Fruit fly (Drosophila melanogaster): ENCODE results near the gene CG10300.

Gene CG10300

dm6 chr3R:23669401-23670216 is 41.7 kb upstream of the CG10300 start, which contains the start of gene CG31145 (continued):
- TF ChIP-seq br (GFP tag; optimal IDR thresholded peaks at IDR 0.05) (peak; percentile 99), usp (GFP tag; optimal IDR thresholded peaks at IDR 0.05) (no peak), CG9705 (GFP tag; optimal IDR thresholded peaks at IDR 0.05) (peak; percentile 98), sage (GFP tag; optimal IDR thresholded peaks at IDR 0.05) (peak; percentile 97), Myc (optimal IDR thresholded peaks at IDR 0.05) (no peak), fru (GFP tag; optimal IDR thresholded peaks at IDR 0.05) (peak; percentile 99), psq (GFP tag; optimal IDR thresholded peaks at IDR 0.05) (peak; percentile 98), jim (GFP tag; optimal IDR thresholded peaks at IDR 0.05) (no peak), Mio (GFP tag; optimal IDR thresholded peaks at IDR 0.05) (peak; percentile 91), dl (GFP tag; optimal IDR thresholded peaks at IDR 0.05; ENCODE audit: insufficient read depth in 1 of 2, partially characterized antibody in 2 of 2) (peak; percentile 86 to 92), dsf (GFP tag; optimal IDR thresholded peaks at IDR 0.05; ENCODE audit: borderline replicate concordance) (peak; percentile 89), sv (GFP tag; optimal IDR thresholded peaks at IDR 0.05) (peak; percentile 100), rgr (GFP tag; optimal IDR thresholded peaks at IDR 0.05) (peak; percentile 99), lola (GFP tag; optimal IDR thresholded peaks at IDR 0.05) (no peak), Vsx2 (GFP tag; optimal IDR thresholded peaks at IDR 0.05; ENCODE audit: partially characterized antibody) (peak; percentile 68), Dif (GFP tag; optimal IDR thresholded peaks at IDR 0.05; ENCODE audit: partially characterized antibody) (peak; percentile 96), Hnf4 (GFP tag; optimal IDR thresholded peaks at IDR 0.05) (peak; percentile 98), tai (GFP tag; optimal IDR thresholded peaks at IDR 0.05) (peak; percentile 96), foxo (GFP tag; optimal IDR thresholded peaks at IDR 0.05) (peak; percentile 94 to 99)

dm6 chr3R:23673084-23673483 is 38.2 kb upstream of the CG10300 start:
- TF ChIP-seq Hr78 (GFP tag; optimal IDR thresholded peaks at IDR 0.05), result no peak
- TF ChIP-seq jim (GFP tag; optimal IDR thresholded peaks at IDR 0.05), result no peak
- TF ChIP-seq Myc (optimal IDR thresholded peaks at IDR 0.05), result no peak
- TF ChIP-seq Sp1 (GFP tag; optimal IDR thresholded peaks at IDR 0.05), result no peak
- no peak for TF ChIP-seq tai (GFP tag; optimal IDR thresholded peaks at IDR 0.05)
- TF ChIP-seq br (GFP tag; optimal IDR thresholded peaks at IDR 0.05), result no peak
- TF ChIP-seq N (GFP tag; optimal IDR thresholded peaks at IDR 0.05), result no peak
- no peak for TF ChIP-seq h (GFP tag; optimal IDR thresholded peaks at IDR 0.05)
- TF ChIP-seq CG32264 (GFP tag; optimal IDR thresholded peaks at IDR 0.05), result no peak
- no peak for TF ChIP-seq Abd-B (GFP tag; optimal IDR thresholded peaks at IDR 0.05)
- TF ChIP-seq woc (GFP tag; optimal IDR thresholded peaks at IDR 0.05), result no peak
- TF ChIP-seq GATAd (GFP tag; optimal IDR thresholded peaks at IDR 0.05), result no peak
- TF ChIP-seq Dif (GFP tag; optimal IDR thresholded peaks at IDR 0.05; ENCODE audit: partially characterized antibody), result no peak
- no peak for TF ChIP-seq Dfd (GFP tag; optimal IDR thresholded peaks at IDR 0.05)
- TF ChIP-seq Rel (GFP tag; optimal IDR thresholded peaks at IDR 0.05), result no peak
- no peak for TF ChIP-seq Rel (tag; optimal IDR thresholded peaks at IDR 0.05)
- TF ChIP-seq ey (GFP tag; optimal IDR thresholded peaks at IDR 0.05), result no peak
- TF ChIP-seq dsf (GFP tag; optimal IDR thresholded peaks at IDR 0.05; ENCODE audit: borderline replicate concordance), result no peak
- no peak for TF ChIP-seq brk (GFP tag; optimal IDR thresholded peaks at IDR 0.05)
- TF ChIP-seq CrebA (GFP tag; optimal IDR thresholded peaks at IDR 0.05; ENCODE audit: borderline replicate concordance), result no peak
- no peak for TF ChIP-seq dmrt93B (GFP tag; optimal IDR thresholded peaks at IDR 0.05)

- no peak for TF ChIP-seq rgr (GFP tag; optimal IDR thresholded peaks at IDR 0.05)
- TF ChIP-seq Myc (optimal IDR thresholded peaks at IDR 0.05), result no peak
- TF ChIP-seq Sp1 (GFP tag; optimal IDR thresholded peaks at IDR 0.05), result no peak
- TF ChIP-seq CG9705 (GFP tag; optimal IDR thresholded peaks at IDR 0.05), result no peak
- no peak for TF ChIP-seq lola (GFP tag; optimal IDR thresholded peaks at IDR 0.05)
- TF ChIP-seq brk (GFP tag; optimal IDR thresholded peaks at IDR 0.05), result no peak
These were observed 37.0 kb upstream of the CG10300 start for dm6 chr3R:23674369-23674768.

DNA sequence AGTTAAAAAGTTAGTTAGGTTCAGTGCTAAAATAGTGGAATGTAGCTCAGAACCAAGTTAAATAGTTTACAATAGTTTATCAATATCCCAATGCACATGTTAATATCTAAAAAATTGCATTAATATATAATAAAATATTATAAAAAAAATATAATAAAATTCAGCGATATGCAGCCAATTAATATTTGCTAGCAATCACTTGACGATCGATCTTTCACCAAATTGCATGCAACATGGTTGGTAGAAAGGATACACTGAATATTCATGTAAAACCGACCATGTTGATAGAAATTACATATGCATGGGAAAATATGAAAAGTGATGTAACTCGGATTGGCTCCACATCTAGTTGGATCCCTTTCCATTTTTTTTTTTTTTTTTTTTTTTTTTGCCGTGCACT is 35.7 kb upstream of the CG10300 start:
- no peak for TF ChIP-seq Sp1 (GFP tag; optimal IDR thresholded peaks at IDR 0.05)
- no peak for TF ChIP-seq Vsx2 (GFP tag; optimal IDR thresholded peaks at IDR 0.05; ENCODE audit: partially characterized antibody)
- no peak for TF ChIP-seq Mio (GFP tag; optimal IDR thresholded peaks at IDR 0.05)
- no peak for TF ChIP-seq Jra (GFP tag; optimal IDR thresholded peaks at IDR 0.05)
- TF ChIP-seq h (GFP tag; optimal IDR thresholded peaks at IDR 0.05), result no peak
- TF ChIP-seq GATAd (GFP tag; optimal IDR thresholded peaks at IDR 0.05), result no peak
- no peak for TF ChIP-seq Rel (GFP tag; optimal IDR thresholded peaks at IDR 0.05)
- no peak for TF ChIP-seq Rel (tag; optimal IDR thresholded peaks at IDR 0.05)
- no peak for TF ChIP-seq ey (GFP tag; optimal IDR thresholded peaks at IDR 0.05)
- no peak for TF ChIP-seq psq (GFP tag; optimal IDR thresholded peaks at IDR 0.05)
- TF ChIP-seq Dif (GFP tag; optimal IDR thresholded peaks at IDR 0.05; ENCODE audit: partially characterized antibody), result no peak
- TF ChIP-seq N (GFP tag; optimal IDR thresholded peaks at IDR 0.05), result no peak
- no peak for TF ChIP-seq CrebA (GFP tag; optimal IDR thresholded peaks at IDR 0.05; ENCODE audit: borderline replicate concordance)
- TF ChIP-seq dl (GFP tag; optimal IDR thresholded peaks at IDR 0.05; ENCODE audit: insufficient read depth in 1 of 2, partially characterized antibody in 2 of 2), result no peak
- no peak for TF ChIP-seq fru (GFP tag; optimal IDR thresholded peaks at IDR 0.05)
- no peak for TF ChIP-seq br (GFP tag; optimal IDR thresholded peaks at IDR 0.05)
